Fruit fly (Drosophila melanogaster): ENCODE results near the gene CG13674.

dm6 chr3L:8221835-8222234 is 3.1 kb upstream of the CG13674 start, which contains the start of gene CG13678:
- TF ChIP-seq CG11398 (GFP tag; optimal IDR thresholded peaks at IDR 0.05) (no peak), stc (GFP tag; IDR thresholded peaks at IDR 0.05) (no peak), Asciz (GFP tag; optimal IDR thresholded peaks at IDR 0.05) (no peak), CG16813 (GFP tag; IDR thresholded peaks at IDR 0.05; ENCODE audit: partially characterized antibody) (no peak), nerfin-1 (tag; optimal IDR thresholded peaks at IDR 0.05) (no peak)

Measured in whole organism, embryonic.